Worm (Caenorhabditis elegans) whole organism, mixed stage, embryonic: ENCODE data around the gene ZK1086.3.

Experiments used
- M03D4.4 ChIP-seq: sonication (generic microtip); optimal IDR thresholded peaks from 2 replicates; lab custom pipeline; 2017; ENCODE audit warnings: mild to moderate bottlenecking, missing genetic modification characterization, missing compliant biosample characterization
- bed-3 ChIP-seq: fragments of 200-800 bp; sonication (Bioruptor generic); optimal IDR thresholded peaks from 3 replicates; lab custom pipeline; 2018; ENCODE audit warnings: mild to moderate bottlenecking, missing genetic modification characterization, moderate library complexity, missing compliant biosample characterization
- blmp-1 ChIP-seq: fragments of 150-350 bp; optimal IDR thresholded peaks from 2 replicates; lab custom pipeline; 2014; ENCODE audit warnings: missing biosample characterization, missing genetic modification characterization
- ceh-39 ChIP-seq: fragments of 150-350 bp; optimal IDR thresholded peaks from 2 replicates; lab custom pipeline; 2014; ENCODE audit warnings: missing biosample characterization, missing genetic modification characterization
- ceh-43 ChIP-seq: fragments of 200-800 bp; sonication (Bioruptor generic); optimal IDR thresholded peaks from 2 replicates; lab custom pipeline; 2018; ENCODE audit warnings: mild to moderate bottlenecking, missing genetic modification characterization, moderate library complexity, missing compliant biosample characterization
- ceh-83 ChIP-seq: fragments of 200-800 bp; sonication (Bioruptor generic); optimal IDR thresholded peaks from 2 replicates; lab custom pipeline; 2018; ENCODE audit warnings: mild to moderate bottlenecking, missing genetic modification characterization, missing compliant biosample characterization
- ces-1 ChIP-seq: fragments of 150-350 bp; optimal IDR thresholded peaks from 2 replicates; lab custom pipeline; 2014; ENCODE audit warnings: missing biosample characterization, missing genetic modification reagents, missing genetic modification characterization
- cnd-1 ChIP-seq: fragments of 200-800 bp; sonication (Bioruptor generic); optimal IDR thresholded peaks from 2 replicates; lab custom pipeline; 2018; ENCODE audit warnings: mild to moderate bottlenecking, missing genetic modification characterization, missing compliant biosample characterization
- drap-1 ChIP-seq: fragments of 200-800 bp; sonication (Bioruptor generic); optimal IDR thresholded peaks from 3 replicates; lab custom pipeline; 2018; ENCODE audit warnings: mild to moderate bottlenecking, missing genetic modification characterization, missing compliant biosample characterization
- elt-1 ChIP-seq: sonication (generic microtip); optimal IDR thresholded peaks from 2 replicates; lab custom pipeline; 2017; ENCODE audit warnings: missing genetic modification characterization, mild to moderate bottlenecking, missing compliant biosample characterization, antibody characterized with exemption, moderate library complexity, borderline replicate concordance; ENCODE audit not compliant: insufficient read depth
- elt-3 ChIP-seq: fragments of 150-350 bp; optimal IDR thresholded peaks from 2 replicates; lab custom pipeline; 2014; ENCODE audit warnings: missing biosample characterization, missing genetic modification characterization
- flh-1 ChIP-seq: fragments of 200-800 bp; sonication (Bioruptor generic); optimal IDR thresholded peaks from 2 replicates; lab custom pipeline; 2018; ENCODE audit warnings: mild to moderate bottlenecking, missing genetic modification characterization, moderate library complexity, missing compliant biosample characterization
- ham-2 ChIP-seq: fragments of 200-800 bp; sonication (Bioruptor generic); optimal IDR thresholded peaks from 2 replicates; lab custom pipeline; 2018; ENCODE audit warnings: mild to moderate bottlenecking, missing genetic modification characterization, missing compliant biosample characterization
- hlh-1 ChIP-seq: fragments of 150-350 bp; optimal IDR thresholded peaks from 2 replicates; lab custom pipeline; 2014; ENCODE audit warnings: missing biosample characterization, missing genetic modification reagents, missing genetic modification characterization
- lin-13 ChIP-seq: fragments of 150-350 bp; optimal IDR thresholded peaks from 2 replicates; lab custom pipeline; 2014; ENCODE audit warnings: missing biosample characterization, missing genetic modification characterization
- mab-5 ChIP-seq: fragments of 150-350 bp; optimal IDR thresholded peaks from 2 replicates; lab custom pipeline; 2014; ENCODE audit warnings: missing biosample characterization, missing genetic modification characterization
- mep-1 ChIP-seq: fragments of 150-350 bp; optimal IDR thresholded peaks from 2 replicates; lab custom pipeline; 2017; ENCODE audit warnings: missing biosample characterization, missing genetic modification reagents, missing genetic modification characterization, inconsistent platforms
- mls-2 ChIP-seq: sonication (generic microtip); optimal IDR thresholded peaks from 2 replicates; lab custom pipeline; 2016; ENCODE audit warnings: mild to moderate bottlenecking, missing genetic modification characterization, moderate library complexity, missing compliant biosample characterization
- nhr-12 ChIP-seq: fragments of 150-350 bp; optimal IDR thresholded peaks from 2 replicates; lab custom pipeline; 2014; ENCODE audit warnings: missing biosample characterization, missing genetic modification characterization
- nhr-2 ChIP-seq: fragments of 150-350 bp; optimal IDR thresholded peaks from 2 replicates; lab custom pipeline; 2014; ENCODE audit warnings: missing biosample characterization, missing genetic modification characterization
- nhr-237 ChIP-seq: fragments of 150-350 bp; optimal IDR thresholded peaks from 2 replicates; lab custom pipeline; 2014; ENCODE audit warnings: missing biosample characterization, missing genetic modification characterization
- nhr-28 ChIP-seq: fragments of 150-350 bp; optimal IDR thresholded peaks from 2 replicates; lab custom pipeline; 2014; ENCODE audit warnings: missing biosample characterization, missing genetic modification characterization
- nhr-76 ChIP-seq: sonication (generic microtip); optimal IDR thresholded peaks from 2 replicates; lab custom pipeline; 2017; ENCODE audit warnings: missing biosample characterization, missing genetic modification characterization
- pha-4 ChIP-seq: fragments of 150-350 bp; optimal IDR thresholded peaks from 2 replicates; lab custom pipeline; 2018; ENCODE audit warnings: missing biosample characterization, missing genetic modification reagents, missing genetic modification characterization
- sem-2 ChIP-seq: fragments of 200-800 bp; sonication (Bioruptor generic); optimal IDR thresholded peaks from 2 replicates; lab custom pipeline; 2018; ENCODE audit warnings: mild to moderate bottlenecking, missing genetic modification characterization, missing compliant biosample characterization
- snpc-4 ChIP-seq: fragments of 150-350 bp; optimal IDR thresholded peaks from 2 replicates; lab custom pipeline; 2014; ENCODE audit warnings: missing biosample characterization, missing genetic modification characterization
- sptf-1 ChIP-seq: sonication (generic microtip); optimal IDR thresholded peaks from 2 replicates; lab custom pipeline; 2017; ENCODE audit warnings: mild to moderate bottlenecking, missing genetic modification characterization, moderate library complexity, missing compliant biosample characterization
- tbx-8 ChIP-seq: fragments of 200-800 bp; sonication (Bioruptor generic); optimal IDR thresholded peaks from 2 replicates; lab custom pipeline; 2018; ENCODE audit warnings: mild to moderate bottlenecking, missing genetic modification characterization, moderate library complexity, missing compliant biosample characterization
- unc-120 ChIP-seq: sonication (generic microtip); optimal IDR thresholded peaks from 2 replicates; lab custom pipeline; 2017; ENCODE audit warnings: missing genetic modification characterization, missing compliant biosample characterization; ENCODE audit not compliant: poor library complexity, severe bottlenecking
- unc-39 ChIP-seq: fragments of 150-350 bp; optimal IDR thresholded peaks from 2 replicates; lab custom pipeline; 2014; ENCODE audit warnings: missing biosample characterization, missing genetic modification characterization
- unc-62 ChIP-seq: fragments of 150-350 bp; optimal IDR thresholded peaks from 2 replicates; lab custom pipeline; 2014; ENCODE audit warnings: missing biosample characterization, missing genetic modification reagents, missing genetic modification characterization
- zip-8 ChIP-seq: fragments of 150-350 bp; optimal IDR thresholded peaks from 2 replicates; lab custom pipeline; 2014; ENCODE audit warnings: missing biosample characterization, missing genetic modification characterization
- ztf-11 ChIP-seq: fragments of 150-350 bp; optimal IDR thresholded peaks from 2 replicates; lab custom pipeline; 2014; ENCODE audit warnings: missing biosample characterization, missing genetic modification characterization

ZK1086.3 gene

ce11 chrX:13767282-13767681, 23.4 kb upstream of the ZK1086.3 start:
- TF ChIP-seq sptf-1 (tag; lab: Kevin White, UChicago) = no peak

DNA sequence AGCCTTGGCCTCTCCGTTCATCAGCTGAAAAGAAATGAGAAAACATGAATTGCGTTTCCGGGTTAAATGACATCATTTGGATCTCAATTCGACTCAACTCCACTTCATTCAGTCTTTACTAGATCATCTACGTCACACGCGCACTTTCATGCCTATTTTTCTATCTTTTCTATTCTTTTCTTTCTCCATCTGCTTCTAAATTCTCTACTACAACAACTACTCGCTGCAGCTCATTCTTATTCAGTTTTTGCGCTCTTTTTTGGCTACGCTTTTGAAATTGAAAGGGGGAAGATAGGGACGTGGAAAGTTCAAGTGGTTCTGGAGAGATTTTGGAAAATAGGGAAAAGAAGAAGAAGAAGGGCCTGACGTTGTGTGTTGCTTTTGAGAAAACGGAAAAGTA, 22.1 kb upstream of the ZK1086.3 start:
- TF ChIP-seq ces-1 (peak; percentile 85), drap-1 (GFP tag; lab: Kevin White, UChicago) (no peak)

DNA sequence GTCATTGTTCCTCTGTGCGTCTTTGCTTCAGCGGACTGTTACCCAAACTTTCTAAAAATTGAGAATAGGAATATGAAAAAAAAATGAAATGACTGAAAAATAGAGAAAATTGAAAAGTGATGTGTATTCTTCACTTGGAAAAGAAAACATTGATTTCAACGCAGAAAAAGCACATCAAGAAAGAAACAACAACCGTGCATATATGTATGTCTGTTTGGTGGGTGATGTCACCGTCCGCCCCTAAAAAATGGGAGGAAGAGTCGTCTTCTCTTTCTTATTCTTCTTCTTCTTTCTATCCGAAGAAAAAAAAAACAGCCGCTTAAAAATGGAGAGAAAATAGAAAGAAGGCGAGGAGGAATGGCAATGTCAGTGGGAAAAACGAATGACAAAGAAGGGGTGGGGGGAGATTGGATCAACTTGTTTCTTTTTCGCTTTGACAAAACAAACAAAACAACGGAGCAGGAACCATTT, 20.1 kb upstream of the ZK1086.3 start, which contains the start of gene nkb-3:
TSS of gene nkb-3 (minus strand) at position 51 of the 471 bp plus-strand sequence.
- TF ChIP-seq snpc-4 (tag; lab: Kevin White, UChicago) (no peak), tbx-8 (GFP tag; lab: Kevin White, UChicago) (no peak), nhr-28 (no peak), sem-2 (GFP tag; lab: Kevin White, UChicago) (no peak), cnd-1 (tag; lab: Kevin White, UChicago) (no peak), mab-5 (no peak), M03D4.4 (tag; lab: Kevin White, UChicago) (no peak), lin-13 (tag; lab: Kevin White, UChicago) (no peak), unc-62 (GFP tag; lab: Kevin White, UChicago) (no peak), ces-1 (no peak), hlh-1 (tag; lab: Kevin White, UChicago) (no peak), ceh-43 (no peak), unc-39 (tag; lab: Kevin White, UChicago) (no peak), mep-1 (tag; lab: Kevin White, UChicago) (no peak), nhr-2 (tag; lab: Kevin White, UChicago) (no peak)

- TF ChIP-seq ceh-83 (GFP tag; lab: Kevin White, UChicago) (no peak), mab-5 (no peak), blmp-1 (tag; lab: Kevin White, UChicago) (no peak), nhr-12 (tag; lab: Kevin White, UChicago) (no peak), drap-1 (GFP tag; lab: Kevin White, UChicago) (no peak), nhr-76 (tag; lab: Kevin White, UChicago) (no peak), M03D4.4 (tag; lab: Kevin White, UChicago) (no peak), nhr-237 (tag; lab: Kevin White, UChicago) (no peak), mls-2 (tag; lab: Kevin White, UChicago) (no peak), bed-3 (GFP tag; lab: Kevin White, UChicago) (no peak), ces-1 (no peak)
Measured at ce11 chrX:13772734-13773133, 17.9 kb upstream of the ZK1086.3 start.

DNA sequence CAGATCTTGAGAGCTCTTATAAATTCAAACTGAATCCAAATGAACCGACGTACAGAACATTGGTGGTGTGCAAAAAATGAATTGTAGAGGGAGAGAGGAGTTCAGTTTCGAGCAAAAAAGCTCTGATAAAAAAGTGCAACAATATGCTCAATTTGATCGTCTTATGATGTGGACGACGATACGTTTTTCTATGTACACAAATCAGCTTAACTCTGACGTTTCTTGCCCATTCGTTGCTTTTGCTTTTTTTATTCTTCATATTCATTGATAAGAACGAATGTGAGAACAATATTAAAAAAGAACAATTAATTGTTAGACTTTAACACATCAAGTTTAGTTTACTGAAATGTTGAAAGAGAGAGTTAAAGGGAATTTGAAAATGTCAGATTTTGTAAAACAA, 16.5 kb upstream of the ZK1086.3 start:
- TF ChIP-seq bed-3 (GFP tag; lab: Kevin White, UChicago) = no peak
- TF ChIP-seq mep-1 (tag; lab: Kevin White, UChicago) = no peak
- no peak for TF ChIP-seq elt-3 (tag; lab: Kevin White, UChicago)
- TF ChIP-seq M03D4.4 (tag; lab: Kevin White, UChicago) = no peak
- TF ChIP-seq mls-2 (tag; lab: Kevin White, UChicago) = no peak
- no peak for TF ChIP-seq sem-2 (GFP tag; lab: Kevin White, UChicago)
- no peak for TF ChIP-seq cnd-1 (tag; lab: Kevin White, UChicago)
- TF ChIP-seq ceh-39 (tag; lab: Kevin White, UChicago) = no peak
- no peak for TF ChIP-seq ham-2
- TF ChIP-seq lin-13 (tag; lab: Kevin White, UChicago) = no peak
- TF ChIP-seq hlh-1 (tag; lab: Kevin White, UChicago) = no peak
- TF ChIP-seq ces-1 = no peak
- no peak for TF ChIP-seq nhr-76 (tag; lab: Kevin White, UChicago)
- TF ChIP-seq zip-8 (tag; lab: Kevin White, UChicago) = no peak
- no peak for TF ChIP-seq ztf-11
- no peak for TF ChIP-seq pha-4 (tag; lab: Kevin White, UChicago)
- TF ChIP-seq blmp-1 (tag; lab: Kevin White, UChicago) = no peak
- no peak for TF ChIP-seq nhr-28
- no peak for TF ChIP-seq ceh-83 (GFP tag; lab: Kevin White, UChicago)

ce11 chrX:13775508-13775907, 15.1 kb upstream of the ZK1086.3 start:
- TF ChIP-seq lin-13 (tag; lab: Kevin White, UChicago) = no peak
- no peak for TF ChIP-seq drap-1 (GFP tag; lab: Kevin White, UChicago)
- no peak for TF ChIP-seq unc-120 (tag; lab: Kevin White, UChicago)
- no peak for TF ChIP-seq blmp-1 (tag; lab: Kevin White, UChicago)
- TF ChIP-seq ceh-39 (tag; lab: Kevin White, UChicago) = no peak
- no peak for TF ChIP-seq elt-1 (tag; lab: Kevin White, UChicago)
- no peak for TF ChIP-seq M03D4.4 (tag; lab: Kevin White, UChicago)
- no peak for TF ChIP-seq ztf-11
- TF ChIP-seq sem-2 (GFP tag; lab: Kevin White, UChicago) = no peak
- TF ChIP-seq nhr-76 (tag; lab: Kevin White, UChicago) = no peak
- TF ChIP-seq unc-39 (tag; lab: Kevin White, UChicago) = no peak
- no peak for TF ChIP-seq bed-3 (GFP tag; lab: Kevin White, UChicago)
- no peak for TF ChIP-seq zip-8 (tag; lab: Kevin White, UChicago)
- TF ChIP-seq ces-1 = no peak
- TF ChIP-seq mab-5 = no peak
- no peak for TF ChIP-seq nhr-12 (tag; lab: Kevin White, UChicago)
- TF ChIP-seq flh-1 = no peak
- no peak for TF ChIP-seq hlh-1 (tag; lab: Kevin White, UChicago)
